Fruit fly (Drosophila melanogaster) whole organism, embryonic: Measurements from ENCODE around the gene CG42268.

Experiments
- CG10274 ChIP-seq: fragments of 200-800 bp; sonication (Bioruptor generic); optimal IDR thresholded peaks from 3 replicates; lab custom pipeline; 2017; ENCODE audit warnings: missing biosample characterization, mild to moderate bottlenecking, missing genetic modification characterization
- CG10543 ChIP-seq: fragments of 200-800 bp; sonication (Bioruptor generic); optimal IDR thresholded peaks from 3 replicates; lab custom pipeline; 2017; ENCODE audit warnings: missing biosample characterization, mild to moderate bottlenecking, missing genetic modification characterization, moderate library complexity
- CG11723 ChIP-seq: fragments of 200-800 bp; sonication (Bioruptor generic); optimal IDR thresholded peaks from 2 replicates; lab custom pipeline; 2017; ENCODE audit warnings: missing biosample characterization, mild to moderate bottlenecking, missing genetic modification characterization
- CG13287 ChIP-seq: fragments of 200-800 bp; sonication (Bioruptor generic); IDR thresholded peaks from 2 replicates; pipeline ENCODE4 v1.3.6; 2022; ENCODE audit warnings: missing biosample characterization, missing genetic modification characterization; ENCODE audit not compliant: partially characterized antibody
- CG1603 ChIP-seq: fragments of 200-800 bp; sonication (Bioruptor generic); optimal IDR thresholded peaks from 2 replicates; lab custom pipeline; 2019; ENCODE audit warnings: missing biosample characterization, mild to moderate bottlenecking, missing genetic modification characterization, moderate library complexity
- CG17328 ChIP-seq: fragments of 200-800 bp; sonication (Bioruptor generic); IDR thresholded peaks from 2 replicates; pipeline ENCODE4 v1.3.6; 2022; ENCODE audit warnings: missing biosample characterization, missing genetic modification characterization
- CG17359 ChIP-seq: fragments of 200-800 bp; sonication (Bioruptor generic); optimal IDR thresholded peaks from 3 replicates; lab custom pipeline; 2018; ENCODE audit warnings: missing biosample characterization, mild to moderate bottlenecking, missing genetic modification characterization, moderate library complexity
- CG17829 ChIP-seq: fragments of 200-800 bp; optimal IDR thresholded peaks from 2 replicates; lab custom pipeline; 2019; ENCODE audit warnings: missing biosample characterization, mild to moderate bottlenecking, missing genetic modification characterization, moderate library complexity
- CG3281 ChIP-seq: fragments of 200-800 bp; sonication (Bioruptor generic); optimal IDR thresholded peaks from 3 replicates; lab custom pipeline; 2017; ENCODE audit warnings: missing biosample characterization, mild to moderate bottlenecking, missing genetic modification characterization
- CG4360 ChIP-seq: fragments of 200-800 bp; sonication (Bioruptor generic); IDR thresholded peaks from 2 replicates; pipeline ENCODE4 v1.3.6; 2022; ENCODE audit warnings: missing biosample characterization, missing genetic modification characterization
- CG4707 ChIP-seq: fragments of 200-800 bp; sonication (Bioruptor generic); optimal IDR thresholded peaks from 2 replicates; lab custom pipeline; 2018; ENCODE audit warnings: missing biosample characterization, mild to moderate bottlenecking, missing genetic modification characterization, moderate library complexity
- CG5953 ChIP-seq: fragments of 200-800 bp; sonication (Bioruptor generic); IDR thresholded peaks from 2 replicates; pipeline ENCODE4 v1.3.6; 2022; ENCODE audit warnings: missing biosample characterization, missing genetic modification characterization
- CG6854 ChIP-seq: fragments of 200-800 bp; sonication (Bioruptor generic); optimal IDR thresholded peaks from 3 replicates; lab custom pipeline; 2017; ENCODE audit warnings: missing biosample characterization, mild to moderate bottlenecking, missing genetic modification characterization
- CG7987 ChIP-seq: fragments of 200-800 bp; sonication (Bioruptor generic); optimal IDR thresholded peaks from 2 replicates; lab custom pipeline; 2018; ENCODE audit warnings: missing biosample characterization, mild to moderate bottlenecking, missing genetic modification characterization, moderate library complexity
- CG8290 ChIP-seq, 3 experiments: fragments of 200-800 bp; sonication (Bioruptor generic); optimal IDR thresholded peaks; 2 replicates each; lab custom pipeline; 2016 to 2019; ENCODE audit warnings: missing biosample characterization in 3 of 3, missing genetic modification characterization in 3 of 3, mild to moderate bottlenecking in 2 of 3, moderate library complexity in 1 of 3
- CG8765 ChIP-seq: fragments of 200-800 bp; sonication (Bioruptor generic); IDR thresholded peaks from 2 replicates; pipeline ENCODE4 v1.3.6; 2022; ENCODE audit warnings: missing biosample characterization, missing genetic modification characterization
- CG9817 ChIP-seq: fragments of 200-800 bp; sonication (Bioruptor generic); optimal IDR thresholded peaks from 2 replicates; lab custom pipeline; 2018; ENCODE audit warnings: missing biosample characterization, mild to moderate bottlenecking, missing genetic modification characterization, moderate library complexity
- Dbx ChIP-seq: fragments of 200-800 bp; sonication (Bioruptor generic); IDR thresholded peaks from 3 replicates; pipeline ENCODE4 v1.3.6; 2022; ENCODE audit warnings: missing biosample characterization, missing genetic modification characterization
- E2f2 ChIP-seq: fragments of 200-800 bp; sonication (Bioruptor generic); IDR thresholded peaks from 2 replicates; pipeline ENCODE4 v1.3.6; 2022; ENCODE audit warnings: missing biosample characterization, missing genetic modification characterization
- Eip74EF ChIP-seq, 2 experiments: fragments of 200-800 bp in 1 of 2; fragments of >200 bp in 1 of 2; sonication (Bioruptor generic) in 1 of 2; optimal IDR thresholded peaks; 2 replicates each; lab custom pipeline; 2017 to 2019; ENCODE audit warnings: missing biosample characterization in 2 of 2, missing genetic modification characterization in 2 of 2, mild to moderate bottlenecking in 1 of 2, moderate library complexity in 1 of 2
- Fer1 ChIP-seq: fragments of 200-800 bp; sonication (Bioruptor generic); optimal IDR thresholded peaks from 2 replicates; lab custom pipeline; 2017; ENCODE audit warnings: missing biosample characterization, mild to moderate bottlenecking, missing genetic modification characterization
- Fer3 ChIP-seq: fragments of 200-800 bp; sonication (Bioruptor generic); optimal IDR thresholded peaks from 2 replicates; lab custom pipeline; 2018; ENCODE audit warnings: missing biosample characterization, mild to moderate bottlenecking, missing genetic modification characterization, moderate library complexity
- Gsc ChIP-seq: fragments of 200-800 bp; sonication (Bioruptor generic); IDR thresholded peaks from 2 replicates; pipeline ENCODE4 v1.3.6; 2022; ENCODE audit warnings: missing biosample characterization, missing genetic modification characterization
- HLH4C ChIP-seq: fragments of 200-800 bp; sonication (Bioruptor generic); IDR thresholded peaks from 3 replicates; pipeline ENCODE4 v1.3.6; 2022; ENCODE audit warnings: missing biosample characterization, missing genetic modification characterization; ENCODE audit not compliant: partially characterized antibody
- Hr51 ChIP-seq, 2 experiments: fragments of 200-800 bp; sonication (Bioruptor generic); optimal IDR thresholded peaks; 2 replicates in 1 of 2; 3 replicates in 1 of 2; lab custom pipeline; 2016 to 2018; ENCODE audit warnings: missing biosample characterization in 2 of 2, missing genetic modification characterization in 2 of 2, mild to moderate bottlenecking in 1 of 2, moderate library complexity in 1 of 2
- Lhr ChIP-seq: fragments of 200-800 bp; sonication (Bioruptor generic); optimal IDR thresholded peaks from 3 replicates; lab custom pipeline; 2017; ENCODE audit warnings: mild to moderate bottlenecking, missing biosample characterization, missing genetic modification reagents, missing genetic modification characterization
- Med ChIP-seq: fragments of 200-800 bp; sonication (Bioruptor generic); peaks from one replicate; lab custom pipeline; 2016; ENCODE audit warnings: missing biosample characterization, missing genetic modification characterization, mild to moderate bottlenecking, inconsistent platforms, moderate library complexity
- Meics ChIP-seq: fragments of 200-800 bp; sonication (Bioruptor generic); optimal IDR thresholded peaks from 2 replicates; lab custom pipeline; 2017; ENCODE audit warnings: missing biosample characterization, mild to moderate bottlenecking, missing genetic modification characterization
- Mrtf ChIP-seq: fragments of 200-800 bp; sonication (Bioruptor generic); IDR thresholded peaks from 3 replicates; pipeline ENCODE4 v1.3.6; 2022; ENCODE audit warnings: missing biosample characterization, missing genetic modification characterization
- PHDP ChIP-seq: fragments of 200-800 bp; sonication (Bioruptor generic); optimal IDR thresholded peaks from 3 replicates; lab custom pipeline; 2018; ENCODE audit warnings: missing biosample characterization, mild to moderate bottlenecking, missing genetic modification characterization, moderate library complexity
- Stat92E ChIP-seq, 3 experiments: fragments of >200 bp in 2 of 3; fragments of 200-800 bp in 1 of 3; sonication (Bioruptor generic) in 1 of 3; optimal IDR thresholded peaks; 2 replicates each; lab custom pipeline; 2017 to 2019; ENCODE audit warnings: missing biosample characterization in 3 of 3, missing genetic modification characterization in 3 of 3, mild to moderate bottlenecking in 1 of 3, moderate library complexity in 1 of 3
- Trl ChIP-seq, 3 experiments: fragments of >200 bp in 2 of 3; fragments of 200-800 bp in 1 of 3; sonication (Bioruptor generic) in 1 of 3; optimal IDR thresholded peaks; 2 replicates in 1 of 3; 3 replicates in 2 of 3; lab custom pipeline; 2016 to 2017; ENCODE audit warnings: missing biosample characterization in 1 of 3, missing genetic modification characterization in 1 of 3
- Xrp1 ChIP-seq: fragments of 200-800 bp; sonication (Bioruptor generic); IDR thresholded peaks from 2 replicates; pipeline ENCODE4 v1.3.6; 2022; ENCODE audit warnings: missing biosample characterization, missing genetic modification characterization
- amos ChIP-seq: fragments of 200-800 bp; sonication (Bioruptor generic); IDR thresholded peaks from 2 replicates; pipeline ENCODE4 v1.3.6; 2022; ENCODE audit warnings: missing biosample characterization, missing genetic modification characterization; ENCODE audit not compliant: partially characterized antibody
- bab2 ChIP-seq: fragments of 200-800 bp; sonication (Bioruptor generic); optimal IDR thresholded peaks from 2 replicates; lab custom pipeline; 2016; ENCODE audit warnings: missing biosample characterization, missing genetic modification characterization
- eyg ChIP-seq: fragments of 200-800 bp; sonication (Bioruptor generic); optimal IDR thresholded peaks from 3 replicates; lab custom pipeline; 2016; ENCODE audit warnings: missing biosample characterization, missing genetic modification characterization
- fd64A ChIP-seq: fragments of 200-800 bp; sonication (Bioruptor generic); optimal IDR thresholded peaks from 3 replicates; lab custom pipeline; 2018; ENCODE audit warnings: missing biosample characterization, mild to moderate bottlenecking, missing genetic modification characterization
- gcm ChIP-seq: fragments of 200-800 bp; sonication (Bioruptor generic); optimal IDR thresholded peaks from 2 replicates; lab custom pipeline; 2019; ENCODE audit warnings: missing biosample characterization, mild to moderate bottlenecking, missing genetic modification characterization, moderate library complexity
- gt ChIP-seq: fragments of 200-800 bp; sonication (Bioruptor generic); IDR thresholded peaks from 2 replicates; pipeline ENCODE4 v1.3.6; 2022; ENCODE audit warnings: missing biosample characterization, missing genetic modification characterization
- her ChIP-seq: fragments of 200-800 bp; sonication (Bioruptor generic); optimal IDR thresholded peaks from 2 replicates; lab custom pipeline; 2016; ENCODE audit warnings: missing biosample characterization, missing genetic modification characterization
- ken ChIP-seq: fragments of 200-800 bp; sonication (Bioruptor generic); IDR thresholded peaks from 3 replicates; pipeline ENCODE4 v1.3.6; 2022; ENCODE audit warnings: missing biosample characterization, missing genetic modification characterization
- salm ChIP-seq: fragments of 200-800 bp; sonication (Bioruptor generic); optimal IDR thresholded peaks from 2 replicates; lab custom pipeline; 2018; ENCODE audit warnings: missing biosample characterization, mild to moderate bottlenecking, missing genetic modification characterization
- sd ChIP-seq: fragments of 200-800 bp; sonication (Bioruptor generic); optimal IDR thresholded peaks from 3 replicates; lab custom pipeline; 2018; ENCODE audit warnings: missing biosample characterization, mild to moderate bottlenecking, missing genetic modification characterization, moderate library complexity
- tap ChIP-seq: fragments of 200-800 bp; optimal IDR thresholded peaks from 3 replicates; lab custom pipeline; 2019; ENCODE audit warnings: missing biosample characterization, mild to moderate bottlenecking, missing genetic modification characterization, moderate library complexity
- tio ChIP-seq: fragments of 200-800 bp; sonication (Bioruptor generic); optimal IDR thresholded peaks from 2 replicates; lab custom pipeline; 2017; ENCODE audit warnings: missing biosample characterization, missing genetic modification characterization, inconsistent platforms

Gene CG42268

dm6 chr3L:9763389-9763917, 3.3 kb upstream of the CG42268 start, which contains the start of gene Ae2 (continued):
- TF ChIP-seq CG13287 (peak; percentile 46; the same call in 1 of the 2 replicates), CG10543 (GFP tag; lab: Kevin White, UChicago) (peak; percentile 40), Mrtf (GFP tag; lab: Robert Waterston, UW) (no peak), sd (tag; lab: Kevin White, UChicago) (peak; percentile 5), Trl (optimal IDR thresholded peaks at IDR 0.05; lab: Kevin White, UChicago) (peak; percentile 50 to 63), Trl (GFP tag; optimal IDR thresholded peaks at IDR 0.05; lab: Kevin White, UChicago) (no peak), CG9817 (tag; lab: Kevin White, UChicago) (no peak), gcm (GFP tag; lab: Kevin White, UChicago) (no peak), CG6854 (no peak), Stat92E (GFP tag; optimal IDR thresholded peaks at IDR 0.05; lab: Kevin White, UChicago) (peak in 1 of 3 experiments; percentile 47)
- TF ChIP-seq, all 482 proteins: peak for 44

- TF ChIP-seq Meics (peak; percentile 20), tap (tag; lab: Kevin White, UChicago) (peak; percentile 8), Med (GFP tag; lab: Kevin White, UChicago) (peak; percentile 91), CG8765 (no peak), CG17328 (GFP tag; lab: Robert Waterston, UW) (peak; percentile 50; the same call in 1 of the 2 replicates), CG3281 (peak; percentile 25), CG4360 (GFP tag; lab: Robert Waterston, UW) (peak; percentile 46; the same call in 1 of the 2 replicates), CG7987 (GFP tag; lab: Kevin White, UChicago) (peak; percentile 46), PHDP (tag; lab: Kevin White, UChicago) (peak; percentile 47), fd64A (peak; percentile 23), Gsc (no peak), CG11723 (GFP tag; lab: Kevin White, UChicago) (no peak), bab2 (GFP tag; lab: Kevin White, UChicago) (no peak), CG1603 (tag; lab: Kevin White, UChicago) (peak; percentile 10), CG4707 (GFP tag; lab: Kevin White, UChicago) (peak; percentile 27), her (GFP tag; lab: Kevin White, UChicago) (peak; percentile 34), Eip74EF (GFP tag; optimal IDR thresholded peaks at IDR 0.05; lab: Kevin White, UChicago) (peak in 1 of 2 experiments; percentile 40), amos (GFP tag; lab: Robert Waterston, UW) (no peak; the same call in 1 of the 2 replicates), HLH4C (GFP tag; lab: Robert Waterston, UW) (0 out of 3 replicates have a peak, but pooled peaks have one; percentile 25), salm (tag; lab: Kevin White, UChicago) (peak; percentile 9), Lhr (GFP tag; lab: Kevin White, UChicago) (peak; percentile 15), CG17829 (tag; lab: Kevin White, UChicago) (no peak), CG8290 (GFP tag; optimal IDR thresholded peaks at IDR 0.05; lab: Kevin White, UChicago) (no peak), CG8290 (tag; optimal IDR thresholded peaks at IDR 0.05; lab: Kevin White, UChicago) (peak; percentile 46 to 68), eyg (no peak), ken (GFP tag; lab: Robert Waterston, UW) (no peak), E2f2 (GFP tag; lab: Robert Waterston, UW) (no peak), CG5953 (GFP tag; lab: Robert Waterston, UW) (no peak), Xrp1 (GFP tag; lab: Robert Waterston, UW) (0 out of 2 replicates have a peak, but pooled peaks have one; percentile 13), CG17359 (tag; lab: Kevin White, UChicago) (peak; percentile 4), CG10274 (no peak), Fer1 (GFP tag; lab: Kevin White, UChicago) (peak; percentile 25), tio (GFP tag; lab: Kevin White, UChicago) (no peak), Hr51 (GFP tag; optimal IDR thresholded peaks at IDR 0.05; lab: Kevin White, UChicago) (peak in 1 of 2 experiments; percentile 18), Fer3 (tag; lab: Kevin White, UChicago) (peak; percentile 15), Dbx (peak; percentile 38; the same call in 1 of the 3 replicates), gt (GFP tag; lab: Robert Waterston, UW) (no peak)
Observed at dm6 chr3L:9762036-9762597, 1.9 kb upstream of the CG42268 start.
